Fruit fly (Drosophila melanogaster) whole organism, embryonic: ENCODE measurements around the gene Fdx1.
A peak's percentile ranks its signal among the peaks of the same experiment; 100 is the strongest.

Experiments
- Bgb ChIP-seq: fragments of 200-800 bp; sonication (Bioruptor generic); IDR thresholded peaks from 2 replicates; pipeline ENCODE4 v1.3.6; 2022; ENCODE audit warnings: missing biosample characterization, missing genetic modification characterization; ENCODE audit not compliant: partially characterized antibody
- Blimp-1 ChIP-seq: fragments of 200-800 bp; sonication (Bioruptor generic); optimal IDR thresholded peaks from 3 replicates; lab custom pipeline; 2018; ENCODE audit warnings: missing biosample characterization, missing genetic modification characterization, mild to moderate bottlenecking, moderate library complexity, missing genetic modification reagents
- CG10543 ChIP-seq: fragments of 200-800 bp; sonication (Bioruptor generic); optimal IDR thresholded peaks from 3 replicates; lab custom pipeline; 2017; ENCODE audit warnings: missing biosample characterization, mild to moderate bottlenecking, missing genetic modification characterization, moderate library complexity
- CG11398 ChIP-seq: fragments of 200-800 bp; sonication (Bioruptor generic); optimal IDR thresholded peaks from 2 replicates; lab custom pipeline; 2016; ENCODE audit warnings: missing biosample characterization, missing genetic modification characterization
- CG11504 ChIP-seq: fragments of 200-800 bp; sonication (Bioruptor generic); optimal IDR thresholded peaks from 3 replicates; lab custom pipeline; 2019; ENCODE audit warnings: missing biosample characterization, mild to moderate bottlenecking, missing genetic modification characterization, moderate library complexity
- CG11696 ChIP-seq: fragments of 200-800 bp; sonication (Bioruptor generic); IDR thresholded peaks from 2 replicates; pipeline ENCODE4 v1.3.6; 2022; ENCODE audit warnings: missing biosample characterization, missing genetic modification characterization
- CG12155 ChIP-seq: fragments of 200-800 bp; sonication (Bioruptor generic); optimal IDR thresholded peaks from 3 replicates; lab custom pipeline; 2016; ENCODE audit warnings: missing biosample characterization, missing genetic modification characterization
- CG13123 ChIP-seq: fragments of 200-800 bp; sonication (Bioruptor generic); optimal IDR thresholded peaks from 2 replicates; lab custom pipeline; 2016; ENCODE audit warnings: missing biosample characterization, missing genetic modification characterization
- CG14014 ChIP-seq: fragments of 200-800 bp; sonication (Bioruptor generic); IDR thresholded peaks from 2 replicates; pipeline ENCODE4 v1.3.6; 2022; ENCODE audit warnings: missing biosample characterization, missing genetic modification characterization
- CG14965 ChIP-seq: fragments of 200-800 bp; sonication (Bioruptor generic); optimal IDR thresholded peaks from 2 replicates; lab custom pipeline; 2016; ENCODE audit warnings: missing biosample characterization, missing genetic modification characterization, borderline replicate concordance
- CG15011 ChIP-seq: fragments of 200-800 bp; sonication (Bioruptor generic); optimal IDR thresholded peaks from 3 replicates; lab custom pipeline; 2018; ENCODE audit warnings: missing biosample characterization, mild to moderate bottlenecking, missing genetic modification characterization
- CG16863 ChIP-seq: fragments of 200-800 bp; sonication (Bioruptor generic); optimal IDR thresholded peaks from 3 replicates; lab custom pipeline; 2016; ENCODE audit warnings: missing biosample characterization, missing genetic modification characterization
- CG17829 ChIP-seq: fragments of 200-800 bp; optimal IDR thresholded peaks from 2 replicates; lab custom pipeline; 2019; ENCODE audit warnings: missing biosample characterization, mild to moderate bottlenecking, missing genetic modification characterization, moderate library complexity
- CG2889 ChIP-seq: fragments of 200-800 bp; sonication (Bioruptor generic); IDR thresholded peaks from 3 replicates; pipeline ENCODE4 v1.3.6; 2022; ENCODE audit warnings: missing biosample characterization, missing genetic modification characterization
- CG30403 ChIP-seq: fragments of 200-800 bp; sonication (Bioruptor generic); optimal IDR thresholded peaks from 3 replicates; lab custom pipeline; 2016; ENCODE audit warnings: missing biosample characterization, missing genetic modification characterization
- CG32767 ChIP-seq: fragments of 200-800 bp; sonication (Bioruptor generic); IDR thresholded peaks from 2 replicates; pipeline ENCODE4 v1.3.6; 2022; ENCODE audit warnings: missing biosample characterization, missing genetic modification characterization
- CG34376 ChIP-seq: fragments of 200-800 bp; sonication (Bioruptor generic); optimal IDR thresholded peaks from 2 replicates; lab custom pipeline; 2018; ENCODE audit warnings: missing biosample characterization, mild to moderate bottlenecking, missing genetic modification characterization
- CG4617 ChIP-seq: fragments of 200-800 bp; sonication (Bioruptor generic); optimal IDR thresholded peaks from 3 replicates; lab custom pipeline; 2016; ENCODE audit warnings: missing biosample characterization, missing genetic modification characterization, borderline replicate concordance
- CG7357 ChIP-seq: fragments of 200-800 bp; sonication (Bioruptor generic); IDR thresholded peaks from 3 replicates; pipeline ENCODE4 v1.3.6; 2022; ENCODE audit warnings: missing biosample characterization, missing genetic modification characterization
- CG7786 ChIP-seq: fragments of 200-800 bp; sonication (Bioruptor generic); optimal IDR thresholded peaks from 2 replicates; lab custom pipeline; 2016; ENCODE audit warnings: missing biosample characterization, missing genetic modification characterization
- GATAe ChIP-seq: fragments of 200-800 bp; sonication (Bioruptor generic); conservative IDR thresholded peaks from 2 replicates; pipeline ENCODE4 v1.3.6; 2022; ENCODE audit warnings: missing biosample characterization, missing genetic modification characterization
- H15 ChIP-seq: fragments of 200-800 bp; sonication (Bioruptor generic); IDR thresholded peaks from 3 replicates; pipeline ENCODE4 v1.3.6; 2022; ENCODE audit warnings: missing biosample characterization, missing genetic modification characterization
- HLH3B ChIP-seq: fragments of 200-800 bp; sonication (Bioruptor generic); IDR thresholded peaks from 2 replicates; pipeline ENCODE4 v1.3.6; 2022; ENCODE audit warnings: missing biosample characterization, missing genetic modification characterization
- Hey ChIP-seq: fragments of 200-800 bp; sonication (Bioruptor generic); optimal IDR thresholded peaks from 3 replicates; lab custom pipeline; 2018; ENCODE audit warnings: missing biosample characterization, mild to moderate bottlenecking, missing genetic modification characterization
- Hmr ChIP-seq: fragments of 200-800 bp; sonication (Bioruptor generic); optimal IDR thresholded peaks from 3 replicates; lab custom pipeline; 2017; ENCODE audit warnings: mild to moderate bottlenecking, missing biosample characterization, missing genetic modification reagents, missing genetic modification characterization
- NC2α ChIP-seq: fragments of 200-800 bp; sonication (Bioruptor generic); optimal IDR thresholded peaks from 2 replicates; lab custom pipeline; 2016; ENCODE audit warnings: missing biosample characterization, missing genetic modification characterization
- Side ChIP-seq: fragments of 200-800 bp; sonication (Bioruptor generic); optimal IDR thresholded peaks from 2 replicates; lab custom pipeline; 2016; ENCODE audit warnings: missing biosample characterization, missing genetic modification characterization
- Ssrp ChIP-seq: fragments of 200-800 bp; sonication (Bioruptor generic); optimal IDR thresholded peaks from 2 replicates; lab custom pipeline; 2018; ENCODE audit warnings: missing biosample characterization, mild to moderate bottlenecking, missing genetic modification characterization, moderate library complexity
- chif ChIP-seq, 2 experiments: fragments of 200-800 bp; sonication (Bioruptor generic); optimal IDR thresholded peaks; 3 replicates each; lab custom pipeline; 2016; ENCODE audit warnings: missing biosample characterization in 2 of 2, missing genetic modification characterization in 2 of 2
- dmrt99B ChIP-seq: fragments of 200-800 bp; sonication (Bioruptor generic); optimal IDR thresholded peaks from 2 replicates; lab custom pipeline; 2018; ENCODE audit warnings: missing biosample characterization, mild to moderate bottlenecking, missing genetic modification characterization, moderate library complexity
- dpn ChIP-seq, 2 experiments: fragments of 200-800 bp; sonication (Bioruptor generic); optimal IDR thresholded peaks; 3 replicates each; lab custom pipeline; 2016; ENCODE audit warnings: missing biosample characterization in 2 of 2, missing genetic modification characterization in 2 of 2
- esg ChIP-seq: fragments of 200-800 bp; sonication (Bioruptor generic); conservative IDR thresholded peaks from 2 replicates; pipeline ENCODE4 v1.3.6; 2022; ENCODE audit warnings: missing biosample characterization, missing genetic modification characterization
- ewg ChIP-seq: fragments of 200-800 bp; sonication (Bioruptor generic); optimal IDR thresholded peaks from 3 replicates; lab custom pipeline; 2017; ENCODE audit warnings: mild to moderate bottlenecking, missing biosample characterization, missing genetic modification reagents, missing genetic modification characterization
- exex ChIP-seq: fragments of 200-800 bp; sonication (Bioruptor generic); optimal IDR thresholded peaks from 4 replicates; lab custom pipeline; 2018; ENCODE audit warnings: missing biosample characterization, mild to moderate bottlenecking, missing genetic modification characterization, moderate library complexity
- grn ChIP-seq: fragments of 200-800 bp; sonication (Bioruptor generic); optimal IDR thresholded peaks from 3 replicates; lab custom pipeline; 2017; ENCODE audit warnings: missing biosample characterization, missing genetic modification characterization
- gsb ChIP-seq: fragments of 200-800 bp; sonication (Bioruptor generic); IDR thresholded peaks from 2 replicates; pipeline ENCODE4 v1.3.6; 2022; ENCODE audit warnings: missing biosample characterization, missing genetic modification characterization
- lov ChIP-seq, 2 experiments: fragments of 200-800 bp in 1 of 2; fragments of >200 bp in 1 of 2; sonication (Bioruptor generic) in 1 of 2; IDR thresholded peaks in 1 of 2; optimal IDR thresholded peaks in 1 of 2; 2 replicates in 1 of 2; 3 replicates in 1 of 2; pipeline versions ENCODE4 v1.3.6 to Lab custom; 2017 to 2022; ENCODE audit warnings: missing biosample characterization in 1 of 2, missing genetic modification characterization in 1 of 2
- mirr ChIP-seq: fragments of 200-800 bp; sonication (Bioruptor generic); optimal IDR thresholded peaks from 3 replicates; lab custom pipeline; 2018; ENCODE audit warnings: missing biosample characterization, mild to moderate bottlenecking, missing genetic modification characterization
- nerfin-1 ChIP-seq: fragments of 200-800 bp; sonication (Bioruptor generic); optimal IDR thresholded peaks from 3 replicates; lab custom pipeline; 2019; ENCODE audit warnings: missing biosample characterization, mild to moderate bottlenecking, missing genetic modification characterization, moderate library complexity
- nom ChIP-seq: fragments of 200-800 bp; sonication (Bioruptor generic); optimal IDR thresholded peaks from 2 replicates; lab custom pipeline; 2017; ENCODE audit warnings: missing biosample characterization, missing genetic modification characterization, mild to moderate bottlenecking, moderate library complexity, missing genetic modification reagents
- p53 ChIP-seq: fragments of 200-800 bp; sonication (Bioruptor generic); optimal IDR thresholded peaks from 2 replicates; lab custom pipeline; 2016; ENCODE audit warnings: missing biosample characterization, missing genetic modification characterization
- pita ChIP-seq: fragments of 200-800 bp; sonication (Bioruptor generic); optimal IDR thresholded peaks from 2 replicates; lab custom pipeline; 2017; ENCODE audit warnings: missing biosample characterization, mild to moderate bottlenecking, missing genetic modification characterization
- pzg ChIP-seq: fragments of 200-800 bp; sonication (Bioruptor generic); optimal IDR thresholded peaks from 3 replicates; lab custom pipeline; 2018; ENCODE audit warnings: missing biosample characterization, mild to moderate bottlenecking, missing genetic modification characterization, moderate library complexity
- sens-2 ChIP-seq: fragments of 200-800 bp; sonication (Bioruptor generic); IDR thresholded peaks from 2 replicates; pipeline ENCODE4 v1.3.6; 2022; ENCODE audit warnings: missing biosample characterization, missing genetic modification characterization
- sna ChIP-seq: fragments of 200-800 bp; sonication (Bioruptor generic); IDR thresholded peaks from 2 replicates; pipeline ENCODE4 v1.3.6; 2022; ENCODE audit warnings: missing biosample characterization, missing genetic modification characterization; ENCODE audit not compliant: partially characterized antibody
- tx ChIP-seq: fragments of 200-800 bp; sonication (Bioruptor generic); optimal IDR thresholded peaks from 2 replicates; lab custom pipeline; 2016; ENCODE audit warnings: missing biosample characterization, missing genetic modification characterization
- vvl ChIP-seq: fragments of 200-800 bp; sonication (Bioruptor generic); IDR thresholded peaks from 2 replicates; pipeline ENCODE4 v1.3.6; 2022; ENCODE audit warnings: missing biosample characterization, missing genetic modification characterization
- z ChIP-seq: fragments of 200-800 bp; sonication (Bioruptor generic); IDR thresholded peaks from 3 replicates; pipeline ENCODE4 v1.3.6; 2022; ENCODE audit warnings: missing biosample characterization, missing genetic modification characterization

The Fdx1 gene

DNA sequence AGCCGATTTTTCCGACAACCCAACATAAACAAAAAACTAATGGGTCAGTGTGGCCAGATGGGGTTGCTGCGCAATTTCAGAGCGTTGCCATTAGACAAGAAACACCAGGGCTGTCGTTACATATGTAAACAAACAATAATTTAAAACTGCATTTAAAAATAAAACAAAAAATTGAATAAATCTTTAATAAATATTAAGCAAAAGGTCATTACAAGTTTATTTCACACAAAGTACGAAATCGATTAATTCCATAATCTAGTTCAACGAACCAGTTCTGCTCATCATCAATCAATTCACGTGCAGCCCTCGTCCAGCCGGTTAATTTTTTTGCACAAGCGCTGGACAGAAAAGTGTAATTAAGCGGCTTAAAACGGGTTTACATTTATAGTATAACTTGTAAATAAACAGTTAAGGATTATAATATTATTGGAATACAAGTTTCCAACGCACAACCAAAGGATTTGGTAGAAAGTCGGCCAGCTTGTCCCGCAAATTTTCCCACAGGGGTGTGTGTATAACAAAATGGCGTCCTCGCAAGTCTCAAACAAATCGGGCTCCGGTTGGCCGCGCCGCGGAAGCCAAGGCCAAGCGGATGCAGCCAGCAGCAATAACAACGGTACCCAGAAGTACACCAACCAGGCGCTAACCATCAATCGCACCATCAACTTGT, 39.9 kb upstream of the Fdx1 start, which contains the start of the genes CG4022 and Cpsf5 (continued):
- peak; percentile 84 for TF ChIP-seq Ssrp
- peak; percentile 77 for TF ChIP-seq CG2889 (GFP tag; lab: Robert Waterston, UW)
- no peak for TF ChIP-seq z
- no peak for TF ChIP-seq lov (optimal IDR thresholded peaks at IDR 0.05; lab: Kevin White, UChicago)
- peak; percentile 71; the same call in 2 of the 3 replicates for TF ChIP-seq lov (GFP tag; IDR thresholded peaks at IDR 0.05; lab: Robert Waterston, UW)
- TF ChIP-seq dpn (GFP tag; optimal IDR thresholded peaks at IDR 0.05; lab: Kevin White, UChicago): peak; percentile 66 to 85
- TF ChIP-seq CG32767: peak; percentile 91
- TF ChIP-seq CG12155: peak; percentile 82
- TF ChIP-seq chif (GFP tag; optimal IDR thresholded peaks at IDR 0.05; lab: Kevin White, UChicago): peak; percentile 63 to 70
- peak; percentile 34 for TF ChIP-seq CG7786 (GFP tag; lab: Kevin White, UChicago)
- TF ChIP-seq CG34376 (GFP tag; lab: Kevin White, UChicago): peak; percentile 23
- TF ChIP-seq Bgb (GFP tag; lab: Robert Waterston, UW): peak; percentile 23; the same call in 1 of the 2 replicates
- peak; percentile 40 for TF ChIP-seq tx (GFP tag; lab: Kevin White, UChicago)
- no peak for TF ChIP-seq dmrt99B (tag; lab: Kevin White, UChicago)
- peak; percentile 82 for TF ChIP-seq CG11504
- peak; percentile 90 for TF ChIP-seq CG30403 (GFP tag; lab: Kevin White, UChicago)
- peak; percentile 45 for TF ChIP-seq CG16863 (GFP tag; lab: Kevin White, UChicago)
- peak; percentile 91 for TF ChIP-seq CG17829 (tag; lab: Kevin White, UChicago)
- no peak for TF ChIP-seq NC2α (GFP tag; lab: Kevin White, UChicago)
- no peak for TF ChIP-seq GATAe
- no peak for TF ChIP-seq pita (GFP tag; lab: Kevin White, UChicago)
- no peak for TF ChIP-seq Hey (tag; lab: Kevin White, UChicago)
- TF ChIP-seq CG10543 (GFP tag; lab: Kevin White, UChicago): peak; percentile 92
- peak; percentile 85 for TF ChIP-seq CG4617 (GFP tag; lab: Kevin White, UChicago)
- peak; percentile 85 for TF ChIP-seq vvl (GFP tag; lab: Robert Waterston, UW)
- peak; percentile 61 for TF ChIP-seq CG11696 (GFP tag; lab: Robert Waterston, UW)
- peak; percentile 69; the same call in 2 of the 3 replicates for TF ChIP-seq H15
- TF ChIP-seq Side (GFP tag; lab: Kevin White, UChicago): peak; percentile 34
- TF ChIP-seq sens-2 (GFP tag; lab: Robert Waterston, UW): 0 out of 2 replicates have a peak, but pooled peaks have one; percentile 29
- TF ChIP-seq nerfin-1: peak; percentile 69
- peak; percentile 35 for TF ChIP-seq grn (GFP tag; lab: Kevin White, UChicago)
- TF ChIP-seq exex (tag; lab: Kevin White, UChicago): peak; percentile 77
- TF ChIP-seq CG13123 (GFP tag; lab: Kevin White, UChicago): peak; percentile 74
- 0 out of 3 replicates have a peak, but pooled peaks have one; percentile 55 for TF ChIP-seq CG7357 (GFP tag; lab: Robert Waterston, UW)
- peak; percentile 29 for TF ChIP-seq CG15011 (GFP tag; lab: Kevin White, UChicago)
- peak; percentile 39; the same call in 1 of the 2 replicates for TF ChIP-seq gsb (GFP tag; lab: Robert Waterston, UW)
- TF ChIP-seq CG11398 (GFP tag; lab: Kevin White, UChicago): no peak
- TF ChIP-seq esg: peak; percentile 79
- no peak for TF ChIP-seq sna (GFP tag; lab: Robert Waterston, UW)
- TF ChIP-seq ewg (GFP tag; lab: Kevin White, UChicago): peak; percentile 79
- peak; percentile 79 for TF ChIP-seq Blimp-1
- TF ChIP-seq HLH3B (GFP tag; lab: Robert Waterston, UW): peak; percentile 84
- no peak for TF ChIP-seq p53 (GFP tag; lab: Kevin White, UChicago)
- peak; percentile 82 for TF ChIP-seq CG14014 (GFP tag; lab: Robert Waterston, UW)
- peak; percentile 48 for TF ChIP-seq mirr
- peak; percentile 85 for TF ChIP-seq Hmr (GFP tag; lab: Kevin White, UChicago)
- TF ChIP-seq pzg (GFP tag; lab: Kevin White, UChicago): peak; percentile 82
- no peak for TF ChIP-seq CG14965 (GFP tag; lab: Kevin White, UChicago)
- peak; percentile 28 for TF ChIP-seq nom (GFP tag; lab: Kevin White, UChicago)
